Fruit fly (Drosophila melanogaster) whole organism, embryonic: ENCODE results near the gene ball.

Experiments
- ATbp ChIP-seq: fragments of 200-800 bp; sonication (Bioruptor generic); optimal IDR thresholded peaks from 2 replicates; lab custom pipeline; 2017; ENCODE audit warnings: missing biosample characterization, mild to moderate bottlenecking, missing genetic modification characterization, missing genetic modification reagents
- Abd-B ChIP-seq: fragments of 200-800 bp; sonication (Bioruptor generic); optimal IDR thresholded peaks from 2 replicates; lab custom pipeline; 2018; ENCODE audit warnings: missing biosample characterization, mild to moderate bottlenecking, missing genetic modification characterization, moderate library complexity
- Asciz ChIP-seq: fragments of 200-800 bp; sonication (Bioruptor generic); optimal IDR thresholded peaks from 2 replicates; lab custom pipeline; 2017; ENCODE audit warnings: missing biosample characterization, mild to moderate bottlenecking, missing genetic modification characterization, missing genetic modification reagents
- Atf-2 ChIP-seq: fragments of 200-800 bp; sonication (Bioruptor generic); optimal IDR thresholded peaks from 2 replicates; lab custom pipeline; 2016; ENCODE audit warnings: missing biosample characterization, missing genetic modification characterization
- CG11247 ChIP-seq: fragments of 200-800 bp; sonication (Bioruptor generic); IDR thresholded peaks from 2 replicates; pipeline ENCODE4 v1.3.6; 2022; ENCODE audit warnings: missing biosample characterization, missing genetic modification characterization
- CG11456 ChIP-seq: fragments of 200-800 bp; sonication (Bioruptor generic); IDR thresholded peaks from 3 replicates; pipeline ENCODE4 v1.3.6; 2022; ENCODE audit warnings: missing biosample characterization, missing genetic modification characterization
- CG13894 ChIP-seq: fragments of 200-800 bp; sonication (Bioruptor generic); optimal IDR thresholded peaks from 3 replicates; lab custom pipeline; 2018; ENCODE audit warnings: missing biosample characterization, mild to moderate bottlenecking, missing genetic modification characterization, moderate library complexity
- CG1647 ChIP-seq: fragments of 200-800 bp; sonication (Bioruptor generic); optimal IDR thresholded peaks from 3 replicates; lab custom pipeline; 2016; ENCODE audit warnings: missing biosample characterization, missing genetic modification characterization
- CG17328 ChIP-seq: fragments of 200-800 bp; sonication (Bioruptor generic); IDR thresholded peaks from 2 replicates; pipeline ENCODE4 v1.3.6; 2022; ENCODE audit warnings: missing biosample characterization, missing genetic modification characterization
- CG1792 ChIP-seq: fragments of 200-800 bp; sonication (Bioruptor generic); optimal IDR thresholded peaks from 2 replicates; lab custom pipeline; 2016; ENCODE audit warnings: missing biosample characterization, missing genetic modification characterization
- CG18599 ChIP-seq: fragments of 200-800 bp; sonication (Bioruptor generic); optimal IDR thresholded peaks from 3 replicates; lab custom pipeline; 2017; ENCODE audit warnings: missing biosample characterization, missing genetic modification characterization, mild to moderate bottlenecking, moderate library complexity, missing genetic modification reagents
- CG2712 ChIP-seq: fragments of 200-800 bp; optimal IDR thresholded peaks from 3 replicates; lab custom pipeline; 2019; ENCODE audit warnings: missing biosample characterization, mild to moderate bottlenecking, missing genetic modification characterization, moderate library complexity
- CG2875 ChIP-seq: fragments of 200-800 bp; sonication (Bioruptor generic); optimal IDR thresholded peaks from 2 replicates; lab custom pipeline; 2017; ENCODE audit warnings: missing biosample characterization, mild to moderate bottlenecking, missing genetic modification characterization, missing genetic modification reagents
- CG30431 ChIP-seq: fragments of 200-800 bp; sonication (Bioruptor generic); optimal IDR thresholded peaks from 2 replicates; lab custom pipeline; 2017; ENCODE audit warnings: missing biosample characterization, missing genetic modification characterization
- CG32532 ChIP-seq: fragments of 200-800 bp; sonication (Bioruptor generic); IDR thresholded peaks from 2 replicates; pipeline ENCODE4 v1.3.6; 2022; ENCODE audit warnings: missing biosample characterization, missing genetic modification characterization
- CG3407 ChIP-seq: fragments of 200-800 bp; sonication (Bioruptor generic); optimal IDR thresholded peaks from 2 replicates; lab custom pipeline; 2018; ENCODE audit warnings: missing biosample characterization, mild to moderate bottlenecking, missing genetic modification characterization
- CG34422 ChIP-seq: fragments of 200-800 bp; sonication (Bioruptor generic); IDR thresholded peaks from 3 replicates; pipeline ENCODE4 v1.3.6; 2022; ENCODE audit warnings: missing biosample characterization, missing genetic modification characterization
- CG43689 ChIP-seq: fragments of 200-800 bp; sonication (Bioruptor generic); IDR thresholded peaks from 2 replicates; pipeline ENCODE4 v1.3.6; 2022; ENCODE audit warnings: missing biosample characterization, missing genetic modification characterization
- CG7745 ChIP-seq: fragments of 200-800 bp; sonication (Bioruptor generic); optimal IDR thresholded peaks from 2 replicates; lab custom pipeline; 2018; ENCODE audit warnings: missing biosample characterization, mild to moderate bottlenecking, missing genetic modification characterization, moderate library complexity
- CG8290 ChIP-seq, 3 experiments: fragments of 200-800 bp; sonication (Bioruptor generic); optimal IDR thresholded peaks; 2 replicates each; lab custom pipeline; 2016 to 2019; ENCODE audit warnings: missing biosample characterization in 3 of 3, missing genetic modification characterization in 3 of 3, mild to moderate bottlenecking in 2 of 3, moderate library complexity in 1 of 3
- CG8359 ChIP-seq: fragments of 200-800 bp; sonication (Bioruptor generic); optimal IDR thresholded peaks from 2 replicates; lab custom pipeline; 2017; ENCODE audit warnings: missing biosample characterization, mild to moderate bottlenecking, missing genetic modification characterization, borderline replicate concordance
- CTCF ChIP-seq: fragments of 200-800 bp; sonication (Bioruptor generic); optimal IDR thresholded peaks from 2 replicates; lab custom pipeline; 2017; ENCODE audit warnings: missing biosample characterization, mild to moderate bottlenecking, missing genetic modification characterization, moderate library complexity
- Drgx ChIP-seq: fragments of 200-800 bp; sonication (Bioruptor generic); IDR thresholded peaks from 2 replicates; pipeline ENCODE4 v1.3.6; 2022; ENCODE audit warnings: missing biosample characterization, missing genetic modification characterization
- Ets65A ChIP-seq: fragments of 200-800 bp; sonication (Bioruptor generic); peaks from one replicate; lab custom pipeline; 2016; ENCODE audit warnings: missing biosample characterization, missing genetic modification characterization
- Fer3 ChIP-seq: fragments of 200-800 bp; sonication (Bioruptor generic); optimal IDR thresholded peaks from 2 replicates; lab custom pipeline; 2018; ENCODE audit warnings: missing biosample characterization, mild to moderate bottlenecking, missing genetic modification characterization, moderate library complexity
- Gug ChIP-seq: fragments of 200-800 bp; sonication (Bioruptor generic); IDR thresholded peaks from 4 replicates; pipeline ENCODE4 v1.3.6; 2022; ENCODE audit warnings: missing biosample characterization, missing genetic modification characterization
- HmgD ChIP-seq: fragments of 200-800 bp; sonication (Bioruptor generic); optimal IDR thresholded peaks from 3 replicates; lab custom pipeline; 2016; ENCODE audit warnings: missing biosample characterization, missing genetic modification characterization
- Nf-YC ChIP-seq: fragments of 200-800 bp; optimal IDR thresholded peaks from 3 replicates; lab custom pipeline; 2019; ENCODE audit warnings: missing biosample characterization, mild to moderate bottlenecking, missing genetic modification characterization, moderate library complexity
- Pdp1 ChIP-seq, 2 experiments: fragments of 200-800 bp; sonication (Bioruptor generic); optimal IDR thresholded peaks; 3 replicates each; lab custom pipeline; 2016; ENCODE audit warnings: missing biosample characterization in 2 of 2, missing genetic modification characterization in 2 of 2, mild to moderate bottlenecking in 1 of 2, moderate library complexity in 1 of 2
- Scr ChIP-seq: fragments of 200-800 bp; sonication (Bioruptor generic); IDR thresholded peaks from 2 replicates; pipeline ENCODE4 v1.3.6; 2022; ENCODE audit warnings: missing biosample characterization, missing genetic modification characterization; ENCODE audit not compliant: partially characterized antibody
- Sry-δ ChIP-seq: fragments of 200-800 bp; sonication (Bioruptor generic); optimal IDR thresholded peaks from 2 replicates; lab custom pipeline; 2016; ENCODE audit warnings: missing biosample characterization, missing genetic modification characterization
- Usf ChIP-seq: fragments of 200-800 bp; sonication (Bioruptor generic); optimal IDR thresholded peaks from 2 replicates; lab custom pipeline; 2017; ENCODE audit warnings: missing genotype, missing biosample characterization, missing genetic modification characterization
- Xbp1 ChIP-seq: fragments of 200-800 bp; sonication (Bioruptor generic); optimal IDR thresholded peaks from 3 replicates; lab custom pipeline; 2016; ENCODE audit warnings: missing biosample characterization, mild to moderate bottlenecking, missing genetic modification characterization
- br ChIP-seq: fragments of >200 bp; optimal IDR thresholded peaks from 2 replicates; lab custom pipeline; 2017
- cwo ChIP-seq: fragments of 200-800 bp; sonication (Bioruptor generic); optimal IDR thresholded peaks from 3 replicates; lab custom pipeline; 2017; ENCODE audit warnings: missing biosample characterization, missing genetic modification characterization, mild to moderate bottlenecking, moderate library complexity, missing genetic modification reagents
- dysf ChIP-seq: fragments of 200-800 bp; sonication (Bioruptor generic); IDR thresholded peaks from 3 replicates; pipeline ENCODE4 v1.3.6; 2022; ENCODE audit warnings: missing biosample characterization, missing genetic modification characterization
- ewg ChIP-seq: fragments of 200-800 bp; sonication (Bioruptor generic); optimal IDR thresholded peaks from 3 replicates; lab custom pipeline; 2017; ENCODE audit warnings: mild to moderate bottlenecking, missing biosample characterization, missing genetic modification reagents, missing genetic modification characterization
- exex ChIP-seq: fragments of 200-800 bp; sonication (Bioruptor generic); optimal IDR thresholded peaks from 4 replicates; lab custom pipeline; 2018; ENCODE audit warnings: missing biosample characterization, mild to moderate bottlenecking, missing genetic modification characterization, moderate library complexity
- fd96Cb ChIP-seq: fragments of 200-800 bp; sonication (Bioruptor generic); optimal IDR thresholded peaks from 2 replicates; lab custom pipeline; 2018; ENCODE audit warnings: missing biosample characterization, mild to moderate bottlenecking, missing genetic modification characterization, moderate library complexity
- fu2 ChIP-seq: fragments of 200-800 bp; sonication (Bioruptor generic); optimal IDR thresholded peaks from 2 replicates; lab custom pipeline; 2016; ENCODE audit warnings: missing biosample characterization, missing genetic modification characterization
- hb ChIP-seq: fragments of 200-800 bp; sonication (Bioruptor generic); IDR thresholded peaks from 3 replicates; pipeline ENCODE4 v1.3.6; 2022; ENCODE audit warnings: missing biosample characterization, missing genetic modification characterization; ENCODE audit not compliant: partially characterized antibody
- kah ChIP-seq: fragments of 200-800 bp; sonication (Bioruptor generic); optimal IDR thresholded peaks from 2 replicates; lab custom pipeline; 2018; ENCODE audit warnings: missing biosample characterization, mild to moderate bottlenecking, missing genetic modification characterization
- lab ChIP-seq: fragments of 200-800 bp; sonication (Bioruptor generic); optimal IDR thresholded peaks from 3 replicates; lab custom pipeline; 2017; ENCODE audit warnings: missing biosample characterization, missing genetic modification characterization, mild to moderate bottlenecking, moderate library complexity, missing genetic modification reagents
- nom ChIP-seq: fragments of 200-800 bp; sonication (Bioruptor generic); optimal IDR thresholded peaks from 2 replicates; lab custom pipeline; 2017; ENCODE audit warnings: missing biosample characterization, missing genetic modification characterization, mild to moderate bottlenecking, moderate library complexity, missing genetic modification reagents
- prd ChIP-seq, 3 experiments: fragments of >200 bp in 2 of 3; fragments of 200-800 bp in 1 of 3; sonication (Bioruptor generic) in 1 of 3; optimal IDR thresholded peaks in 2 of 3; IDR thresholded peaks in 1 of 3; 2 replicates in 2 of 3; 3 replicates in 1 of 3; pipeline versions ENCODE4 v1.3.6 to Lab custom; 2017 to 2022; ENCODE audit warnings: missing biosample characterization in 1 of 3, missing genetic modification characterization in 1 of 3
- ssp ChIP-seq: fragments of 200-800 bp; sonication (Bioruptor generic); IDR thresholded peaks from 2 replicates; pipeline ENCODE4 v1.3.6; 2022; ENCODE audit warnings: missing biosample characterization, missing genetic modification characterization
- stc ChIP-seq: fragments of 200-800 bp; sonication (Bioruptor generic); IDR thresholded peaks from 2 replicates; pipeline ENCODE4 v1.3.6; 2022; ENCODE audit warnings: missing biosample characterization, missing genetic modification characterization
- ttk ChIP-seq: fragments of 200-800 bp; sonication (Bioruptor generic); IDR thresholded peaks from 2 replicates; pipeline ENCODE4 v2.1.2; 2022; ENCODE audit warnings: missing biosample characterization, missing genetic modification characterization
- vnd ChIP-seq: fragments of 200-800 bp; sonication (Bioruptor generic); IDR thresholded peaks from 3 replicates; pipeline ENCODE4 v1.3.6; 2022; ENCODE audit warnings: missing biosample characterization, missing genetic modification characterization; ENCODE audit not compliant: partially characterized antibody
- wdn ChIP-seq: fragments of 200-800 bp; sonication (Bioruptor generic); IDR thresholded peaks from 2 replicates; pipeline ENCODE4 v1.3.6; 2022; ENCODE audit warnings: missing biosample characterization, missing genetic modification characterization

Gene ball

DNA sequence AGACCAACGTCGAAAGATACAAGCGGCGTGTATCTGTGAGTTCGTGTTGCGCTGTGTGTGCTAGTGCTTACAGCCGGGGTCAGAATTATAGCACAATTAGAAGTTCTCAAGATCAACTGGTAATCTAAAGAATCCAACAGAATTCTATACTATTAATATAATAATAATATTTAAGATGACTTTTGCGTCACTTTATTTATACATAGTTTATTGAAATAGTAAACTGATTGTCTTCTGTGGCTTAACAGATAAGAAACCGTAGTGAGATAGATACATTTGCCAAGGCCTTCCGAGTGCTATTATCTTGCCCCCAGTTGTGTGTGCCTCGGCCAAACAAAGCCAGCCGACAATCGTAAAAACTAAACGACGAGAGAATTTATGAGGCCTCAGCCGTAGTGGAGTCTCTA is 19.7 kb upstream of the ball start (continued):
- TF ChIP-seq Fer3 (tag; lab: Kevin White, UChicago) (peak; percentile 39), hb (GFP tag; lab: Robert Waterston, UW) (no peak), CG7745 (tag; lab: Kevin White, UChicago) (peak; percentile 60), lab (GFP tag; lab: Kevin White, UChicago) (peak; percentile 69), CG2712 (tag; lab: Kevin White, UChicago) (peak; percentile 88), CG17328 (GFP tag; lab: Robert Waterston, UW) (peak; percentile 68), CG11247 (no peak), CG32532 (GFP tag; lab: Robert Waterston, UW) (no peak; the same call in 1 of the 2 replicates), Sry-δ (no peak), Scr (GFP tag; lab: Robert Waterston, UW) (no peak), Asciz (peak; percentile 57), Pdp1 (GFP tag; optimal IDR thresholded peaks at IDR 0.05; lab: Kevin White, UChicago) (no peak), CG8290 (GFP tag; optimal IDR thresholded peaks at IDR 0.05; lab: Kevin White, UChicago) (peak; percentile 24), CG8290 (tag; optimal IDR thresholded peaks at IDR 0.05; lab: Kevin White, UChicago) (peak in 1 of 2 experiments; percentile 21), kah (GFP tag; lab: Kevin White, UChicago) (peak; percentile 62), prd (optimal IDR thresholded peaks at IDR 0.05; lab: Kevin White, UChicago) (no peak), prd (GFP tag; IDR thresholded peaks at IDR 0.05; lab: Robert Waterston, UW) (peak; percentile 83), CG8359 (peak; percentile 72), CG1647 (GFP tag; lab: Kevin White, UChicago) (no peak), CG30431 (GFP tag; lab: Kevin White, UChicago) (peak; percentile 41), CTCF (peak; percentile 21), wdn (GFP tag; lab: Robert Waterston, UW) (no peak; the same call in 1 of the 2 replicates), Xbp1 (GFP tag; lab: Kevin White, UChicago) (peak; percentile 59), fd96Cb (tag; lab: Kevin White, UChicago) (peak; percentile 73), CG34422 (GFP tag; lab: Robert Waterston, UW) (peak; percentile 35; the same call in 1 of the 3 replicates), Atf-2 (GFP tag; lab: Kevin White, UChicago) (no peak), fu2 (GFP tag; lab: Kevin White, UChicago) (no peak), exex (tag; lab: Kevin White, UChicago) (peak; percentile 13), CG18599 (GFP tag; lab: Kevin White, UChicago) (peak; percentile 60), stc (GFP tag; lab: Robert Waterston, UW) (peak; percentile 68), Ets65A (GFP tag; lab: Kevin White, UChicago) (peak; percentile 21), nom (GFP tag; lab: Kevin White, UChicago) (peak; percentile 72), dysf (peak; percentile 75), CG2875 (peak; percentile 31), CG43689 (GFP tag; lab: Robert Waterston, UW) (no peak), Gug (GFP tag; lab: Robert Waterston, UW) (peak; percentile 47; the same call in 1 of the 4 replicates), br (lab: Kevin White, UChicago) (no peak), CG3407 (GFP tag; lab: Kevin White, UChicago) (peak; percentile 59), Usf (GFP tag; lab: Kevin White, UChicago) (peak; percentile 46), cwo (GFP tag; lab: Kevin White, UChicago) (peak; percentile 49), Drgx (peak; percentile 74), Nf-YC (tag; lab: Kevin White, UChicago) (peak; percentile 33), ewg (GFP tag; lab: Kevin White, UChicago) (peak; percentile 47), ttk (peak; percentile 44; the same call in 1 of the 2 replicates), vnd (GFP tag; lab: Robert Waterston, UW) (no peak), ssp (GFP tag; lab: Robert Waterston, UW) (no peak), CG11456 (GFP tag; lab: Robert Waterston, UW) (0 out of 3 replicates have a peak, but pooled peaks have one; percentile 20), CG13894 (tag; lab: Kevin White, UChicago) (no peak), ATbp (GFP tag; lab: Kevin White, UChicago) (peak; percentile 70), CG1792 (GFP tag; lab: Kevin White, UChicago) (no peak), Abd-B (GFP tag; lab: Kevin White, UChicago) (peak; percentile 79), HmgD (no peak)
